Worm (Caenorhabditis elegans) whole organism, L4 larva: ENCODE measurements around the gene mdl-1.
A peak's percentile ranks its signal among the peaks of the same experiment; 100 is the strongest.

Experiments
- F10B5.3 ChIP-seq: sonication (generic microtip); optimal IDR thresholded peaks from 2 replicates; lab custom pipeline; 2016; ENCODE audit warnings: mild to moderate bottlenecking, missing genetic modification characterization, missing compliant biosample characterization
- F44E2.7 ChIP-seq: fragments of 200-800 bp; sonication (Bioruptor generic); IDR thresholded peaks from 2 replicates; pipeline ENCODE4 v2.1.2; 2022; ENCODE audit warnings: missing genetic modification characterization, missing compliant biosample characterization
- F49E8.2 ChIP-seq: sonication (generic microtip); optimal IDR thresholded peaks from 2 replicates; lab custom pipeline; 2016; ENCODE audit warnings: missing compliant biosample characterization, mild to moderate bottlenecking, missing genetic modification characterization, borderline replicate concordance
- T20F7.1 ChIP-seq: fragments of 200-800 bp; sonication (Bioruptor generic); optimal IDR thresholded peaks from 2 replicates; lab custom pipeline; 2018; ENCODE audit warnings: mild to moderate bottlenecking, missing genetic modification characterization, missing compliant biosample characterization
- T26A8.4 ChIP-seq: fragments of 200-800 bp; sonication (Bioruptor generic); IDR thresholded peaks from 2 replicates; pipeline ENCODE4 v1.3.6; 2022; ENCODE audit warnings: missing genetic modification characterization, missing compliant biosample characterization
- Y105C5A.15 ChIP-seq: fragments of 200-800 bp; sonication (Bioruptor generic); IDR thresholded peaks from 2 replicates; pipeline ENCODE4 v1.3.6; 2022; ENCODE audit warnings: missing genetic modification characterization, missing compliant biosample characterization
- Y48G9A.11 ChIP-seq: fragments of 200-800 bp; sonication (Bioruptor generic); IDR thresholded peaks from 2 replicates; pipeline ENCODE4 v1.3.6; 2022; ENCODE audit warnings: missing genetic modification reagents, missing genetic modification characterization, missing compliant biosample characterization
- Y75B8A.6 ChIP-seq: fragments of 200-800 bp; sonication (Bioruptor generic); IDR thresholded peaks from 2 replicates; pipeline ENCODE4 v1.3.6; 2022; ENCODE audit warnings: missing genetic modification reagents, missing genetic modification characterization, missing compliant biosample characterization
- ZK546.5 ChIP-seq, 2 experiments: sonication (generic microtip); optimal IDR thresholded peaks; 2 replicates each; lab custom pipeline; 2017; ENCODE audit warnings: missing biosample characterization in 2 of 2, missing genetic modification characterization in 2 of 2
- ama-1 ChIP-seq: fragments of 150-350 bp; optimal IDR thresholded peaks from 2 replicates; lab custom pipeline; 2014; ENCODE audit warnings: inconsistent platforms, mixed read lengths
- ceh-28 ChIP-seq: fragments of 150-350 bp; optimal IDR thresholded peaks from 2 replicates; lab custom pipeline; 2014; ENCODE audit warnings: missing biosample characterization, missing genetic modification reagents, missing genetic modification characterization
- ceh-32 ChIP-seq: sonication (generic microtip); optimal IDR thresholded peaks from 2 replicates; lab custom pipeline; 2016; ENCODE audit warnings: mild to moderate bottlenecking, missing genetic modification characterization, missing compliant biosample characterization; ENCODE audit not compliant: poor library complexity
- ceh-44 ChIP-seq: fragments of 200-800 bp; sonication (Bioruptor generic); IDR thresholded peaks from 2 replicates; pipeline ENCODE4 v1.3.6; 2022; ENCODE audit warnings: missing genetic modification reagents, missing genetic modification characterization, missing compliant biosample characterization
- ceh-62 ChIP-seq: sonication (generic microtip); optimal IDR thresholded peaks from 2 replicates; lab custom pipeline; 2017; ENCODE audit warnings: missing biosample characterization, missing genetic modification characterization
- daf-16 ChIP-seq, 3 experiments: sonication (generic microtip); optimal IDR thresholded peaks; 2 replicates each; lab custom pipeline; 2016 to 2017; ENCODE audit warnings: missing genetic modification characterization in 3 of 3, missing genetic modification reagents in 3 of 3, mild to moderate bottlenecking in 2 of 3, missing compliant biosample characterization in 2 of 3, missing biosample characterization in 1 of 3, moderate library complexity in 1 of 3
- dmd-6 ChIP-seq: fragments of 200-800 bp; sonication (Bioruptor generic); IDR thresholded peaks from 2 replicates; pipeline ENCODE4 v1.3.6; 2022; ENCODE audit warnings: missing genetic modification reagents, missing genetic modification characterization, missing compliant biosample characterization
- dve-1 ChIP-seq: sonication (generic microtip); optimal IDR thresholded peaks from 2 replicates; lab custom pipeline; 2017; ENCODE audit warnings: antibody characterized with exemption, mild to moderate bottlenecking, missing genetic modification characterization, missing compliant biosample characterization; ENCODE audit not compliant: insufficient read depth
- hif-1 ChIP-seq, 2 experiments: sonication (generic microtip); optimal IDR thresholded peaks; 2 replicates each; lab custom pipeline; 2016 to 2017; ENCODE audit warnings: missing compliant biosample characterization in 2 of 2, missing genetic modification characterization in 2 of 2, missing genetic modification reagents in 2 of 2, missing genotype in 2 of 2, mild to moderate bottlenecking in 1 of 2
- hlh-11 ChIP-seq: fragments of 200-800 bp; sonication (Bioruptor generic); optimal IDR thresholded peaks from 2 replicates; lab custom pipeline; 2018; ENCODE audit warnings: mild to moderate bottlenecking, missing genetic modification characterization, missing compliant biosample characterization
- hlh-30 ChIP-seq: sonication (generic microtip); optimal IDR thresholded peaks from 2 replicates; lab custom pipeline; 2017; ENCODE audit warnings: antibody characterized with exemption, mild to moderate bottlenecking, missing genetic modification characterization, missing compliant biosample characterization; ENCODE audit not compliant: insufficient read depth
- hmg-1.1 ChIP-seq: fragments of 200-800 bp; sonication (Bioruptor generic); IDR thresholded peaks from 2 replicates; pipeline ENCODE4 v1.3.6; 2022; ENCODE audit warnings: missing genetic modification reagents, missing genetic modification characterization, missing compliant biosample characterization
- lin-29 ChIP-seq: fragments of 200-800 bp; sonication (Bioruptor generic); IDR thresholded peaks from 2 replicates; pipeline ENCODE4 v1.3.6; 2022; ENCODE audit warnings: missing genetic modification reagents, missing genetic modification characterization, missing compliant biosample characterization
- lin-39 ChIP-seq: fragments of 150-350 bp; optimal IDR thresholded peaks from 2 replicates; lab custom pipeline; 2014; ENCODE audit warnings: missing biosample characterization, missing genetic modification reagents, missing genetic modification characterization
- mdt-29 ChIP-seq: fragments of 200-800 bp; sonication (Bioruptor generic); IDR thresholded peaks from 2 replicates; pipeline ENCODE4 v1.3.6; 2022; ENCODE audit warnings: missing genetic modification reagents, missing genetic modification characterization, missing compliant biosample characterization
- mxl-2 ChIP-seq: fragments of 200-800 bp; sonication (Bioruptor generic); conservative IDR thresholded peaks from 2 replicates; pipeline ENCODE4 v1.3.6; 2022; ENCODE audit warnings: missing genetic modification reagents, missing genetic modification characterization, missing compliant biosample characterization
- nhr-10 ChIP-seq: fragments of 150-350 bp; optimal IDR thresholded peaks from 2 replicates; lab custom pipeline; 2014; ENCODE audit warnings: missing biosample characterization, missing genetic modification characterization
- nhr-11 ChIP-seq: fragments of 150-350 bp; optimal IDR thresholded peaks from 2 replicates; lab custom pipeline; 2014; ENCODE audit warnings: missing biosample characterization, missing genetic modification characterization
- nhr-28 ChIP-seq: fragments of 150-350 bp; optimal IDR thresholded peaks from 2 replicates; lab custom pipeline; 2014; ENCODE audit warnings: missing biosample characterization, missing genetic modification characterization
- pqm-1 ChIP-seq: sonication (generic microtip); optimal IDR thresholded peaks from 2 replicates; lab custom pipeline; 2017; ENCODE audit warnings: missing biosample characterization, missing genetic modification characterization
- rbr-2 ChIP-seq: sonication (generic microtip); optimal IDR thresholded peaks from 2 replicates; lab custom pipeline; 2016; ENCODE audit warnings: missing genotype, missing genetic modification characterization, missing compliant biosample characterization
- snpc-1.2 ChIP-seq: fragments of 200-800 bp; sonication (Bioruptor generic); IDR thresholded peaks from 2 replicates; pipeline ENCODE4 v1.3.6; 2022; ENCODE audit warnings: missing genetic modification reagents, missing genetic modification characterization, missing compliant biosample characterization
- snpc-4 ChIP-seq: fragments of 150-350 bp; optimal IDR thresholded peaks from 2 replicates; lab custom pipeline; 2014; ENCODE audit warnings: missing biosample characterization, missing genetic modification characterization
- spr-3 ChIP-seq: fragments of 200-800 bp; sonication (Bioruptor generic); optimal IDR thresholded peaks from 2 replicates; lab custom pipeline; 2018; ENCODE audit warnings: mild to moderate bottlenecking, missing genetic modification characterization, missing compliant biosample characterization
- tra-1 ChIP-seq: fragments of 200-800 bp; sonication (Bioruptor generic); IDR thresholded peaks from 2 replicates; pipeline ENCODE4 v1.3.6; 2022; ENCODE audit warnings: missing genetic modification reagents, missing genetic modification characterization, missing compliant biosample characterization
- unc-39 ChIP-seq: sonication (generic microtip); optimal IDR thresholded peaks from 2 replicates; lab custom pipeline; 2017; ENCODE audit warnings: missing biosample characterization, missing genetic modification characterization
- unc-62 ChIP-seq, 3 experiments: fragments of 150-350 bp in 1 of 3; sonication (generic microtip); optimal IDR thresholded peaks in 2 of 3; peaks in 1 of 3; 1 replicate in 1 of 3; 2 replicates in 2 of 3; lab custom pipeline; 2014 to 2017; ENCODE audit warnings: missing biosample characterization in 3 of 3, missing genetic modification characterization in 3 of 3, missing genetic modification reagents in 3 of 3, missing genotype in 1 of 3
- zfp-3 ChIP-seq: fragments of 200-800 bp; sonication (Bioruptor generic); conservative IDR thresholded peaks from 2 replicates; pipeline ENCODE4 v1.3.6; 2022; ENCODE audit warnings: missing genetic modification reagents, missing genetic modification characterization, missing compliant biosample characterization
- ztf-11 ChIP-seq: fragments of 150-350 bp; optimal IDR thresholded peaks from 2 replicates; lab custom pipeline; 2014; ENCODE audit warnings: missing biosample characterization, missing genetic modification characterization
- ztf-7 ChIP-seq: fragments of 150-350 bp; optimal IDR thresholded peaks from 2 replicates; lab custom pipeline; 2014; ENCODE audit warnings: missing biosample characterization, missing genetic modification characterization

mdl-1 gene

ce11 chrX:6788965-6789573 is 46.9 kb downstream of the mdl-1 start, which contains the start of gene sgca-1 (continued):
- TF ChIP-seq unc-62 (GFP tag; optimal IDR thresholded peaks at IDR 0.05 in 1 of 2; lab: Kevin White, UChicago) (no peak), unc-62 (tag; optimal IDR thresholded peaks at IDR 0.05; lab: Kevin White, UChicago) (no peak), lin-39 (no peak), ceh-44 (GFP tag; lab: Robert Waterston, UW) (no peak), nhr-11 (no peak), ztf-11 (tag; lab: Kevin White, UChicago) (no peak), F49E8.2 (no peak), Y48G9A.11 (GFP tag; lab: Robert Waterston, UW) (no peak), F44E2.7 (no peak), ceh-62 (tag; lab: Kevin White, UChicago) (no peak), tra-1 (GFP tag; lab: Robert Waterston, UW) (peak; percentile 47; the same call in 1 of the 2 replicates), ceh-28 (tag; lab: Kevin White, UChicago) (no peak)

DNA sequence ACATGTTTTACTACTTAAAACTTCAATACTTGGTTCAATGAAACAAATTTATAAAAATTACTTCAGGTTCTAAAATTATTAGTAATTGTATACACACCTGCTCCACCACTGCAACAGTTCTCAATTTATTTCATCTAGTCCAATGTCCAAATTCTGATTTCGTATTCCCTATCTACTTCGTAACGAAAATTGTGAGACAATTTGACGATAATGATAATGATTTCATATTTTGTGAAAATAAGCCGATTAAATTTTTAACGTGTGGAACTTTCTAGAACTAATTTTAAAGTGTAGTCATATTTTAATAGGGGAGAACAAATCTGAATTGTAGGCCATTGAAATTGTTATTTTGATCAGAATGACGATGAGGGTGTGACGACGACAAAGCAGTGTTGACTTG is 48.3 kb downstream of the mdl-1 start:
- TF ChIP-seq T26A8.4: no peak
- TF ChIP-seq Y105C5A.15: no peak
- TF ChIP-seq daf-16 (GFP tag; optimal IDR thresholded peaks at IDR 0.05; lab: Kevin White, UChicago): no peak
- TF ChIP-seq daf-16 (tag; optimal IDR thresholded peaks at IDR 0.05; lab: Kevin White, UChicago): peak; percentile 56
- TF ChIP-seq Y48G9A.11 (GFP tag; lab: Robert Waterston, UW): no peak
- TF ChIP-seq zfp-3 (GFP tag; lab: Robert Waterston, UW): no peak
- no peak for TF ChIP-seq snpc-1.2
- TF ChIP-seq dmd-6 (GFP tag; lab: Robert Waterston, UW): peak; percentile 20; the same call in 1 of the 2 replicates
- TF ChIP-seq ZK546.5 (tag; optimal IDR thresholded peaks at IDR 0.05; lab: Kevin White, UChicago): no peak
- TF ChIP-seq hmg-1.1 (GFP tag; lab: Robert Waterston, UW): no peak
- TF ChIP-seq spr-3 (GFP tag; lab: Kevin White, UChicago): no peak
- TF ChIP-seq lin-29 (GFP tag; lab: Robert Waterston, UW): no peak
- peak; percentile 29 for TF ChIP-seq dve-1 (tag; lab: Kevin White, UChicago)
- TF ChIP-seq pqm-1 (tag; lab: Kevin White, UChicago): no peak
- no peak for TF ChIP-seq hlh-11 (tag; lab: Kevin White, UChicago)
- TF ChIP-seq T20F7.1: peak; percentile 6
- no peak for TF ChIP-seq hif-1 (tag; optimal IDR thresholded peaks at IDR 0.05; lab: Kevin White, UChicago)
- TF ChIP-seq nhr-10 (tag; lab: Kevin White, UChicago): no peak
- TF ChIP-seq hlh-30 (tag; lab: Kevin White, UChicago): peak; percentile 31
- TF ChIP-seq ceh-32 (tag; lab: Kevin White, UChicago): no peak
- TF ChIP-seq ztf-7 (tag; lab: Kevin White, UChicago): no peak
- TF ChIP-seq mdt-29 (GFP tag; lab: Robert Waterston, UW): no peak
- TF ChIP-seq ceh-28 (tag; lab: Kevin White, UChicago): no peak
- TF ChIP-seq Y75B8A.6: no peak
- TF ChIP-seq mxl-2 (GFP tag; lab: Robert Waterston, UW): no peak
- peak in 1 of 2 experiments; percentile 41 for TF ChIP-seq unc-62 (GFP tag; optimal IDR thresholded peaks at IDR 0.05 in 1 of 2; lab: Kevin White, UChicago)
- TF ChIP-seq unc-62 (tag; optimal IDR thresholded peaks at IDR 0.05; lab: Kevin White, UChicago): no peak

DNA sequence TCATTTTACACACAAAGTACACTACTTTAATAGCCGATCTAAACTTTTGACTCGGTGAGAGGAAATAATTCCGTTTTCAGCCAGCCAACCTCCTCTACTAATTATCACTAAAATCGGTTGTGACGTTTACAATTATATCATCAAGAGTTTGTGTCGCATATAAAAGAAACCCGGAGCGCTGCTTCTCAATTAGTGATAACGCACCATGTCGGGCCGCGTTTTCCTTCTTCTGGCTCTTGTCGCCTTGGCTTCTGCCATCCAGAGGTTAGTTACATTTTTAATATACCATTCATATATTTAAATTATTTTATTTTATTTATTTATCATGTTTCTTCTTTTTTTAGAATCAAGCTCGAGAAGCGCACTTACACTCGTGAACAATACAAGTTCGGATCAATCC is 48.8 kb downstream of the mdl-1 start, which contains the start of gene asp-3:
TSS of gene asp-3 (plus strand) at position 79 of the 400 bp plus-strand sequence.
- no peak for TF ChIP-seq daf-16 (GFP tag; optimal IDR thresholded peaks at IDR 0.05; lab: Kevin White, UChicago)
- peak; percentile 70 for TF ChIP-seq daf-16 (tag; optimal IDR thresholded peaks at IDR 0.05; lab: Kevin White, UChicago)
- peak; percentile 69 for TF ChIP-seq ama-1 (lab: Kevin White, UChicago)
- no peak for TF ChIP-seq rbr-2 (tag; lab: Kevin White, UChicago)
- TF ChIP-seq dmd-6 (GFP tag; lab: Robert Waterston, UW): peak; percentile 20; the same call in 1 of the 2 replicates
- peak; percentile 14 for TF ChIP-seq hlh-11 (tag; lab: Kevin White, UChicago)
- TF ChIP-seq snpc-4 (tag; lab: Kevin White, UChicago): no peak
- TF ChIP-seq dve-1 (tag; lab: Kevin White, UChicago): peak; percentile 35
- peak; percentile 48 for TF ChIP-seq pqm-1 (tag; lab: Kevin White, UChicago)
- TF ChIP-seq lin-29 (GFP tag; lab: Robert Waterston, UW): no peak
- TF ChIP-seq unc-39 (tag; lab: Kevin White, UChicago): no peak
- no peak for TF ChIP-seq F10B5.3 (tag; lab: Kevin White, UChicago)
- TF ChIP-seq nhr-28 (tag; lab: Kevin White, UChicago): peak; percentile 22
- TF ChIP-seq, all 104 proteins: peak for 7
